Fruit fly (Drosophila melanogaster) whole organism, embryonic: Measurements from ENCODE around the gene Strip.

Experiments used
- B-H1 ChIP-seq: fragments of 200-800 bp; sonication (Bioruptor generic); IDR thresholded peaks from 3 replicates; pipeline ENCODE4 v1.3.6; 2022; ENCODE audit warnings: missing biosample characterization, missing genetic modification characterization
- CG11398 ChIP-seq: fragments of 200-800 bp; sonication (Bioruptor generic); optimal IDR thresholded peaks from 2 replicates; lab custom pipeline; 2016; ENCODE audit warnings: missing biosample characterization, missing genetic modification characterization
- CG12769 ChIP-seq: fragments of 200-800 bp; sonication (Bioruptor generic); optimal IDR thresholded peaks from 2 replicates; lab custom pipeline; 2019; ENCODE audit warnings: missing biosample characterization, mild to moderate bottlenecking, missing genetic modification characterization, moderate library complexity
- CG14710 ChIP-seq: fragments of 200-800 bp; sonication (Bioruptor generic); optimal IDR thresholded peaks from 3 replicates; lab custom pipeline; 2019; ENCODE audit warnings: missing biosample characterization, mild to moderate bottlenecking, missing genetic modification characterization, moderate library complexity
- CG1647 ChIP-seq: fragments of 200-800 bp; sonication (Bioruptor generic); optimal IDR thresholded peaks from 3 replicates; lab custom pipeline; 2016; ENCODE audit warnings: missing biosample characterization, missing genetic modification characterization
- CG18599 ChIP-seq: fragments of 200-800 bp; sonication (Bioruptor generic); optimal IDR thresholded peaks from 3 replicates; lab custom pipeline; 2017; ENCODE audit warnings: missing biosample characterization, missing genetic modification characterization, mild to moderate bottlenecking, moderate library complexity, missing genetic modification reagents
- CG18764 ChIP-seq: fragments of 200-800 bp; sonication (Bioruptor generic); optimal IDR thresholded peaks from 3 replicates; lab custom pipeline; 2016; ENCODE audit warnings: missing biosample characterization, missing genetic modification characterization
- CG32532 ChIP-seq: fragments of 200-800 bp; sonication (Bioruptor generic); IDR thresholded peaks from 2 replicates; pipeline ENCODE4 v1.3.6; 2022; ENCODE audit warnings: missing biosample characterization, missing genetic modification characterization
- CG6175 ChIP-seq: fragments of 200-800 bp; sonication (Bioruptor generic); IDR thresholded peaks from 3 replicates; pipeline ENCODE4 v1.3.6; 2022; ENCODE audit warnings: missing biosample characterization, missing genetic modification characterization
- CG7839 ChIP-seq: fragments of 200-800 bp; sonication (Bioruptor generic); optimal IDR thresholded peaks from 3 replicates; lab custom pipeline; 2018; ENCODE audit warnings: missing biosample characterization, mild to moderate bottlenecking, missing genetic modification characterization, moderate library complexity
- CG8359 ChIP-seq: fragments of 200-800 bp; sonication (Bioruptor generic); optimal IDR thresholded peaks from 2 replicates; lab custom pipeline; 2017; ENCODE audit warnings: missing biosample characterization, mild to moderate bottlenecking, missing genetic modification characterization, borderline replicate concordance
- D ChIP-seq, 2 experiments: fragments of 200-800 bp in 1 of 2; fragments of >200 bp in 1 of 2; sonication (Bioruptor generic) in 1 of 2; optimal IDR thresholded peaks; 2 replicates in 1 of 2; 3 replicates in 1 of 2; lab custom pipeline; 2017; ENCODE audit warnings: mild to moderate bottlenecking in 1 of 2, missing biosample characterization in 1 of 2, missing genetic modification characterization in 1 of 2, missing genetic modification reagents in 1 of 2
- Dll ChIP-seq: fragments of 200-800 bp; sonication (Bioruptor generic); IDR thresholded peaks from 4 replicates; pipeline ENCODE4 v1.3.6; 2022; ENCODE audit warnings: missing biosample characterization, missing genetic modification characterization; ENCODE audit not compliant: partially characterized antibody
- Fer3 ChIP-seq: fragments of 200-800 bp; sonication (Bioruptor generic); optimal IDR thresholded peaks from 2 replicates; lab custom pipeline; 2018; ENCODE audit warnings: missing biosample characterization, mild to moderate bottlenecking, missing genetic modification characterization, moderate library complexity
- Kr ChIP-seq: fragments of 200-800 bp; sonication (Bioruptor generic); optimal IDR thresholded peaks from 2 replicates; lab custom pipeline; 2017; ENCODE audit warnings: missing biosample characterization, mild to moderate bottlenecking, missing genetic modification characterization
- Lim3 ChIP-seq: fragments of 200-800 bp; sonication (Bioruptor generic); IDR thresholded peaks from 2 replicates; pipeline ENCODE4 v1.3.6; 2022; ENCODE audit warnings: missing biosample characterization, missing genetic modification characterization
- MBD-R2 ChIP-seq: fragments of 200-800 bp; sonication (Bioruptor generic); IDR thresholded peaks from 2 replicates; pipeline ENCODE4 v1.3.6; 2022; ENCODE audit warnings: missing biosample characterization, missing genetic modification characterization
- Mad ChIP-seq: fragments of 200-800 bp; sonication (Bioruptor generic); optimal IDR thresholded peaks from 2 replicates; lab custom pipeline; 2016; ENCODE audit warnings: missing biosample characterization, missing genetic modification characterization
- Med ChIP-seq: fragments of 200-800 bp; sonication (Bioruptor generic); peaks from one replicate; lab custom pipeline; 2016; ENCODE audit warnings: missing biosample characterization, missing genetic modification characterization, mild to moderate bottlenecking, inconsistent platforms, moderate library complexity
- Myb ChIP-seq: fragments of 200-800 bp; sonication (Bioruptor generic); optimal IDR thresholded peaks from 2 replicates; lab custom pipeline; 2016; ENCODE audit warnings: missing biosample characterization, missing genetic modification characterization
- Opbp ChIP-seq: fragments of 200-800 bp; sonication (Bioruptor generic); IDR thresholded peaks from 3 replicates; pipeline ENCODE4 v1.3.6; 2022; ENCODE audit warnings: missing biosample characterization, missing genetic modification characterization; ENCODE audit not compliant: partially characterized antibody
- Spps ChIP-seq: fragments of 200-800 bp; sonication (Bioruptor generic); optimal IDR thresholded peaks from 2 replicates; lab custom pipeline; 2018; ENCODE audit warnings: missing biosample characterization, mild to moderate bottlenecking, missing genetic modification characterization
- Sry-β ChIP-seq: fragments of 200-800 bp; sonication (Bioruptor generic); optimal IDR thresholded peaks from 2 replicates; lab custom pipeline; 2018; ENCODE audit warnings: missing biosample characterization, mild to moderate bottlenecking, missing genetic modification characterization, moderate library complexity
- Ssrp ChIP-seq: fragments of 200-800 bp; sonication (Bioruptor generic); optimal IDR thresholded peaks from 2 replicates; lab custom pipeline; 2018; ENCODE audit warnings: missing biosample characterization, mild to moderate bottlenecking, missing genetic modification characterization, moderate library complexity
- Tbp ChIP-seq: fragments of >200 bp; optimal IDR thresholded peaks from 2 replicates; lab custom pipeline; 2018; ENCODE audit warnings: missing biosample characterization, missing genetic modification characterization
- YL-1 ChIP-seq: fragments of 200-800 bp; sonication (Bioruptor generic); optimal IDR thresholded peaks from 3 replicates; lab custom pipeline; 2017; ENCODE audit warnings: missing biosample characterization, mild to moderate bottlenecking, missing genetic modification characterization
- chif ChIP-seq, 2 experiments: fragments of 200-800 bp; sonication (Bioruptor generic); optimal IDR thresholded peaks; 3 replicates each; lab custom pipeline; 2016; ENCODE audit warnings: missing biosample characterization in 2 of 2, missing genetic modification characterization in 2 of 2
- chinmo ChIP-seq: fragments of 200-800 bp; sonication (Bioruptor generic); IDR thresholded peaks from 4 replicates; pipeline ENCODE4 v1.3.6; 2022; ENCODE audit warnings: missing biosample characterization, missing genetic modification characterization; ENCODE audit not compliant: partially characterized antibody
- chm ChIP-seq: fragments of 200-800 bp; sonication (Bioruptor generic); IDR thresholded peaks from 2 replicates; pipeline ENCODE4 v1.3.6; 2022; ENCODE audit warnings: missing biosample characterization, missing genetic modification characterization
- crc ChIP-seq: fragments of 200-800 bp; sonication (Bioruptor generic); optimal IDR thresholded peaks from 2 replicates; lab custom pipeline; 2016; ENCODE audit warnings: missing biosample characterization, missing genetic modification characterization
- ewg ChIP-seq: fragments of 200-800 bp; sonication (Bioruptor generic); optimal IDR thresholded peaks from 3 replicates; lab custom pipeline; 2017; ENCODE audit warnings: mild to moderate bottlenecking, missing biosample characterization, missing genetic modification reagents, missing genetic modification characterization
- grau ChIP-seq: fragments of 200-800 bp; optimal IDR thresholded peaks from 3 replicates; lab custom pipeline; 2019; ENCODE audit warnings: missing biosample characterization, mild to moderate bottlenecking, missing genetic modification characterization, moderate library complexity
- hkb ChIP-seq, 2 experiments: fragments of 200-800 bp in 1 of 2; fragments of >200 bp in 1 of 2; sonication (Bioruptor generic) in 1 of 2; IDR thresholded peaks in 1 of 2; optimal IDR thresholded peaks in 1 of 2; 2 replicates each; pipeline versions ENCODE4 v1.3.6 to Lab custom; 2017 to 2022; ENCODE audit warnings: missing biosample characterization in 1 of 2, missing genetic modification characterization in 1 of 2
- kah ChIP-seq: fragments of 200-800 bp; sonication (Bioruptor generic); optimal IDR thresholded peaks from 2 replicates; lab custom pipeline; 2018; ENCODE audit warnings: missing biosample characterization, mild to moderate bottlenecking, missing genetic modification characterization
- klu ChIP-seq: fragments of 200-800 bp; sonication (Bioruptor generic); IDR thresholded peaks from 2 replicates; pipeline ENCODE4 v1.3.6; 2022; ENCODE audit warnings: missing biosample characterization, missing genetic modification characterization
- lilli ChIP-seq: fragments of 200-800 bp; sonication (Bioruptor generic); optimal IDR thresholded peaks from 3 replicates; lab custom pipeline; 2016; ENCODE audit warnings: missing biosample characterization, missing genetic modification characterization
- nau ChIP-seq: fragments of 200-800 bp; sonication (Bioruptor generic); optimal IDR thresholded peaks from 3 replicates; lab custom pipeline; 2017; ENCODE audit warnings: missing biosample characterization, mild to moderate bottlenecking, missing genetic modification characterization, missing genetic modification reagents
- otp ChIP-seq: fragments of 200-800 bp; sonication (Bioruptor generic); IDR thresholded peaks from 3 replicates; pipeline ENCODE4, ENCODE4 v1.3.6; 2022; ENCODE audit warnings: missing biosample characterization, missing genetic modification characterization
- psq ChIP-seq: fragments of 200-800 bp; sonication (Bioruptor generic); optimal IDR thresholded peaks from 2 replicates; lab custom pipeline; 2017; ENCODE audit warnings: missing biosample characterization, missing genetic modification characterization
- ranshi ChIP-seq: fragments of 200-800 bp; sonication (Bioruptor generic); IDR thresholded peaks from 2 replicates; pipeline ENCODE4 v1.3.6; 2022; ENCODE audit warnings: missing biosample characterization, missing genetic modification characterization
- slbo ChIP-seq: fragments of 200-800 bp; sonication (Bioruptor generic); IDR thresholded peaks from 2 replicates; pipeline ENCODE4 v1.3.6; 2022; ENCODE audit warnings: missing biosample characterization, missing genetic modification characterization
- slou ChIP-seq: fragments of 200-800 bp; sonication (Bioruptor generic); optimal IDR thresholded peaks from 3 replicates; lab custom pipeline; 2016; ENCODE audit warnings: missing biosample characterization, missing genetic modification characterization
- slp2 ChIP-seq: fragments of 200-800 bp; sonication (Bioruptor generic); optimal IDR thresholded peaks from 2 replicates; lab custom pipeline; 2016; ENCODE audit warnings: missing biosample characterization, missing genetic modification characterization
- sr ChIP-seq: fragments of 200-800 bp; sonication (Bioruptor generic); IDR thresholded peaks from 3 replicates; pipeline ENCODE4 v1.3.6; 2022; ENCODE audit warnings: missing biosample characterization, missing genetic modification characterization
- tgo ChIP-seq: fragments of 200-800 bp; sonication (Bioruptor generic); IDR thresholded peaks from 3 replicates; pipeline ENCODE4 v1.3.6; 2022; ENCODE audit warnings: missing biosample characterization, missing genetic modification characterization
- tin ChIP-seq: fragments of 200-800 bp; sonication (Bioruptor generic); optimal IDR thresholded peaks from 3 replicates; lab custom pipeline; 2016; ENCODE audit warnings: missing biosample characterization, missing genetic modification characterization
- tup ChIP-seq: fragments of 200-800 bp; sonication (Bioruptor generic); optimal IDR thresholded peaks from 2 replicates; lab custom pipeline; 2016; ENCODE audit warnings: missing biosample characterization, mild to moderate bottlenecking, missing genetic modification characterization, moderate library complexity
- usp ChIP-seq: fragments of >200 bp; optimal IDR thresholded peaks from 2 replicates; lab custom pipeline; 2017; ENCODE audit warnings: missing biosample characterization, missing genetic modification characterization

Gene Strip

DNA sequence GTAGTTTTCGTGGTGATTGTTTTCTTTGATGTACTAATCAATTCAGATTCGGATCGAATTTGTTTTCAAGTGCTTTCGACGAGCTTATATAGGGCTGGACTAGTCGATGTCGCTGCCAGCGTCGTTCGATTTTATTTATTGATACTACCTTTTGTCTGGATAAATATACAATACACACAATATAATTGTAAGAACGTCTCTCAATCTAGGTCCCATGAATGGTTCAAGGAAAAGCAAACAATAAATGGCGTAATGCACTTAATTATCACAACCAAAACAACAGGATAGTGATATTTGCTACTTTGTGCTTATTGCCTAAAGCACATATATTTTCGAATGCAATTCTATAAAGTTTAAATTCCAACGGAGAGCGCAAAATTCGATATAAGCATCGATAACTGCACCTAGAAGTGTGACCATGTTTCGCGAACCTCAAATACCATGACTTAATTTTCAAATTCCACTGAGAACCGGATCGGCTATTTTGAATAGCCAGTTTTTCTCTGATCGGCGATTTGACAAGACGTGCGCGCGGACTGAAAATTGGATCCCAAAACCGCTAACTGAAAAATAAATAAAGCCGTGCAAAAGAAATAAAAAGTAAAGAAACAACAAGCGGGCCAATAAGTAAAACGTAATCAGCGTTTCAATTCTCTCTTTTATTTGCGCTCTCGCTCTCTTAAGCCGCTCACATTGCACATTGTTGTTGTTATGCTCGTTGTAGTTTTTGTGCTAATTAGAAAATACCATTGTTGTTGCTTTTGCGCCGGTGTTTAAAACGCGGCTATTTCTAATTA lies 7.9 kb upstream of the Strip start, which contains the start of the genes Drsl6 and kst (continued):
- TF ChIP-seq hkb (optimal IDR thresholded peaks at IDR 0.05; lab: Kevin White, UChicago) (no peak), hkb (GFP tag; IDR thresholded peaks at IDR 0.05; lab: Robert Waterston, UW) (0 out of 2 replicates have a peak, but pooled peaks have one; percentile 29), Mad (peak; percentile 3), CG8359 (no peak), lilli (GFP tag; lab: Kevin White, UChicago) (peak; percentile 16), Opbp (peak; percentile 70), kah (peak; percentile 40), B-H1 (no peak), CG6175 (no peak), tgo (GFP tag; lab: Robert Waterston, UW) (no peak), ewg (GFP tag; lab: Kevin White, UChicago) (no peak), ranshi (GFP tag; lab: Robert Waterston, UW) (peak; percentile 37; the same call in 1 of the 2 replicates), Kr (GFP tag; lab: Kevin White, UChicago) (no peak), Tbp (GFP tag; lab: Kevin White, UChicago) (no peak), chif (GFP tag; optimal IDR thresholded peaks at IDR 0.05; lab: Kevin White, UChicago) (no peak), Dll (GFP tag; lab: Robert Waterston, UW) (peak; percentile 30; the same call in 1 of the 4 replicates), CG12769 (no peak), sr (GFP tag; lab: Robert Waterston, UW) (no peak; the same call in 2 of the 3 replicates), klu (GFP tag; lab: Robert Waterston, UW) (no peak), otp (GFP tag; lab: Robert Waterston, UW) (peak; percentile 67; the same call in 2 of the 3 replicates), tin (GFP tag; lab: Kevin White, UChicago) (no peak), Lim3 (no peak), Med (GFP tag; lab: Kevin White, UChicago) (peak; percentile 88), psq (GFP tag; lab: Kevin White, UChicago) (no peak), D (optimal IDR thresholded peaks at IDR 0.05; lab: Kevin White, UChicago) (no peak), D (GFP tag; optimal IDR thresholded peaks at IDR 0.05; lab: Kevin White, UChicago) (no peak), Fer3 (tag; lab: Kevin White, UChicago) (peak; percentile 29), Sry-β (GFP tag; lab: Kevin White, UChicago) (peak; percentile 25), Myb (GFP tag; lab: Kevin White, UChicago) (peak; percentile 96), crc (GFP tag; lab: Kevin White, UChicago) (no peak), nau (GFP tag; lab: Kevin White, UChicago) (no peak), CG32532 (GFP tag; lab: Robert Waterston, UW) (no peak), Ssrp (tag; lab: Kevin White, UChicago) (no peak), CG11398 (GFP tag; lab: Kevin White, UChicago) (peak; percentile 41), slbo (GFP tag; lab: Robert Waterston, UW) (no peak), grau (tag; lab: Kevin White, UChicago) (peak; percentile 31), tup (GFP tag; lab: Kevin White, UChicago) (no peak), slou (GFP tag; lab: Kevin White, UChicago) (no peak), YL-1 (peak; percentile 19), MBD-R2 (GFP tag; lab: Robert Waterston, UW) (no peak; the same call in 1 of the 2 replicates), CG18764 (GFP tag; lab: Kevin White, UChicago) (peak; percentile 10), slp2 (GFP tag; lab: Kevin White, UChicago) (no peak), usp (GFP tag; lab: Kevin White, UChicago) (no peak), Spps (tag; lab: Kevin White, UChicago) (no peak), CG1647 (GFP tag; lab: Kevin White, UChicago) (no peak), CG18599 (no peak), chinmo (GFP tag; lab: Robert Waterston, UW) (peak; percentile 75; the same call in 2 of the 4 replicates), CG7839 (tag; lab: Kevin White, UChicago) (no peak), CG14710 (tag; lab: Kevin White, UChicago) (peak; percentile 23), chm (GFP tag; lab: Robert Waterston, UW) (peak; percentile 85)
